Worm (Caenorhabditis elegans) whole organism, early embryonic: ENCODE results near the gene F58A4.6.

Source experiments
- B0310.2 ChIP-seq: sonication (generic microtip); optimal IDR thresholded peaks from 2 replicates; lab custom pipeline; 2016; ENCODE audit warnings: mild to moderate bottlenecking, missing genetic modification characterization, missing compliant biosample characterization
- F13C5.2 ChIP-seq: sonication (generic microtip); optimal IDR thresholded peaks from 2 replicates; lab custom pipeline; 2017; ENCODE audit warnings: mild to moderate bottlenecking, missing genetic modification characterization, inconsistent platforms, missing compliant biosample characterization
- aly-1 ChIP-seq: sonication (generic microtip); optimal IDR thresholded peaks from 2 replicates; lab custom pipeline; 2016; ENCODE audit warnings: missing genetic modification characterization, missing compliant biosample characterization
- ama-1 ChIP-seq: fragments of 150-350 bp; optimal IDR thresholded peaks from 2 replicates; lab custom pipeline; 2014
- ceh-13 ChIP-seq: fragments of 200-800 bp; sonication (Bioruptor generic); optimal IDR thresholded peaks from 2 replicates; lab custom pipeline; 2018; ENCODE audit warnings: mild to moderate bottlenecking, missing genetic modification characterization, missing compliant biosample characterization
- ceh-36 ChIP-seq: sonication (generic microtip); optimal IDR thresholded peaks from 2 replicates; lab custom pipeline; 2016; ENCODE audit warnings: missing genetic modification characterization, inconsistent platforms, missing compliant biosample characterization
- ets-7 ChIP-seq: sonication (generic microtip); optimal IDR thresholded peaks from 2 replicates; lab custom pipeline; 2016; ENCODE audit warnings: missing genotype, missing genetic modification characterization, missing compliant biosample characterization
- flt-1 ChIP-seq: fragments of 200-800 bp; sonication (Bioruptor generic); IDR thresholded peaks from 2 replicates; pipeline ENCODE4 v1.3.6; 2022; ENCODE audit warnings: missing genetic modification characterization, missing compliant biosample characterization
- hmbx-1 ChIP-seq: sonication (generic microtip); optimal IDR thresholded peaks from 2 replicates; lab custom pipeline; 2016; ENCODE audit warnings: mild to moderate bottlenecking, missing genetic modification characterization, missing compliant biosample characterization
- hmg-4 ChIP-seq: fragments of 200-800 bp; sonication (Bioruptor generic); optimal IDR thresholded peaks from 2 replicates; lab custom pipeline; 2018; ENCODE audit warnings: mild to moderate bottlenecking, missing genetic modification characterization, missing compliant biosample characterization
- hnd-1 ChIP-seq: sonication (generic microtip); optimal IDR thresholded peaks from 2 replicates; lab custom pipeline; 2016; ENCODE audit warnings: missing genetic modification characterization, missing compliant biosample characterization
- pes-1 ChIP-seq: fragments of 200-800 bp; sonication (Bioruptor generic); IDR thresholded peaks from 2 replicates; pipeline ENCODE4 v1.3.6; 2022; ENCODE audit warnings: missing genetic modification reagents, missing genetic modification characterization, missing compliant biosample characterization
- scrt-1 ChIP-seq: fragments of 200-800 bp; sonication (Bioruptor generic); IDR thresholded peaks from 2 replicates; pipeline ENCODE4 v1.3.6; 2022; ENCODE audit warnings: missing genetic modification characterization, missing compliant biosample characterization
- sea-1 ChIP-seq: fragments of 200-800 bp; sonication (Bioruptor generic); conservative IDR thresholded peaks from 2 replicates; pipeline ENCODE4 v1.3.6; 2022; ENCODE audit warnings: missing genetic modification characterization, missing compliant biosample characterization
- tbx-11 ChIP-seq: fragments of 200-800 bp; sonication (Bioruptor generic); IDR thresholded peaks from 2 replicates; pipeline ENCODE4 v1.3.6; 2022; ENCODE audit warnings: missing genetic modification characterization, missing compliant biosample characterization
- tbx-37 ChIP-seq: fragments of 200-800 bp; sonication (Bioruptor generic); conservative IDR thresholded peaks from 2 replicates; pipeline ENCODE4 v1.3.6; 2022; ENCODE audit warnings: missing genetic modification reagents, missing genetic modification characterization, missing compliant biosample characterization
- tra-4 ChIP-seq: sonication (generic microtip); optimal IDR thresholded peaks from 2 replicates; lab custom pipeline; 2017; ENCODE audit warnings: missing genetic modification characterization, missing compliant biosample characterization

F58A4.6 gene

DNA sequence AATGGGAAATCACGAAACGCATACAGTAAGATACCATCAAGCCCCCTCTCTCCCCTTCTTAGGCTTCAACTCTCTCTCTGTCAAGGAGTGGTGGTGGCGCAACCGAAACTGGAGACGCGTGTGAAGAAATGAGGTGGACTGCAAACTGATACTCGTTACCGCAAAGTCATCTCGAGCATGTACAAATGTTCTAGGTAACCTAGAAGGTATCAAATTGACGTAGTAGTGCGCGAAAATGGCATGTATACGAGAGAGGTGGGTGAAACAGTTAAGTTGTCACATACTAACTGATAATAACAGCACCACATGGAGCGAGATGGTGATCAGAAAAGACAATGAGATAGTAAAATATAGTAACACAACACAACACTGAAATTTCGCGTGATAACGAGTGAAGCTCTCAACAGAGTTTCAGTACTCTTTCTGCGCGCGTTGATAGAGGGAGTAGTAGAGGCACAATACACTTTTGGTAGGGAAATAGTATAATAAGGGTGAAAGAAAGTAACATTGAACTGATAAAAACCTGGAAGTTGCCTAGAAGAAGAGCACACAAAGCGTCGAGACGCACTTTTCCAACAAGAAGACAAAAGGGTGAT lies 24.0 kb downstream of the F58A4.6 start:
- TF ChIP-seq tbx-37 = no peak
- TF ChIP-seq tra-4 = no peak
- no peak for TF ChIP-seq aly-1 (tag; lab: Kevin White, UChicago)
- no peak for TF ChIP-seq F13C5.2 (tag; lab: Kevin White, UChicago)
- no peak for TF ChIP-seq ama-1
- TF ChIP-seq scrt-1 (GFP tag; lab: Robert Waterston, UW) = no peak
- TF ChIP-seq hnd-1 (tag; lab: Kevin White, UChicago) = no peak
- TF ChIP-seq hmg-4 (GFP tag; lab: Kevin White, UChicago) = no peak
- no peak for TF ChIP-seq tbx-11 (GFP tag; lab: Robert Waterston, UW)
- no peak for TF ChIP-seq pes-1 (GFP tag; lab: Robert Waterston, UW)
- TF ChIP-seq flt-1 (GFP tag; lab: Robert Waterston, UW) = no peak
- TF ChIP-seq sea-1 (GFP tag; lab: Robert Waterston, UW) = no peak
- TF ChIP-seq B0310.2 (tag; lab: Kevin White, UChicago) = no peak
- no peak for TF ChIP-seq ceh-13 (GFP tag; lab: Kevin White, UChicago)
- TF ChIP-seq hmbx-1 = no peak

ce11 chrIII:9639281-9640050 lies 25.2 kb downstream of the F58A4.6 start:
- TF ChIP-seq hmg-4 (GFP tag; lab: Kevin White, UChicago) (no peak), tbx-37 (no peak), scrt-1 (GFP tag; lab: Robert Waterston, UW) (no peak), pes-1 (GFP tag; lab: Robert Waterston, UW) (no peak), B0310.2 (tag; lab: Kevin White, UChicago) (no peak), ceh-13 (GFP tag; lab: Kevin White, UChicago) (no peak)

DNA sequence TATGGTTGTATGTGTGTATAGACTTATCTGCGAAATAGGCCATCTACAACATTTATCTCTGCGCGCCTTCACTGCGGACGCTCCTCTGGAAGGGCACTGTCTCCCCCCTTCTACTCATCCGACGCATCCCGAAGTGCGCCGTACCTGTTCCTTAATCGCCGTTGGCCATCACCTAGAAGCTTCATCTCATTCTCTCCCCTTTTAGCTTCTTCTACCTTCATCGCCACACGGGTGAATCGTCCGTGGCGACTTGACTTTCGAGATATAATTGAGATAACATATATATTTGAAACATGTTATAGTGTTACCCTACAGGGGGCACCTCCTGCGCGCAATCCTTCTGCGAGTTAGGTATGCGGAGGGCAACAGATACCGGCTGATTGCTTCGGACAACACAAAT lies 27.8 kb downstream of the F58A4.6 start:
- TF ChIP-seq aly-1 (tag; lab: Kevin White, UChicago) (no peak), tbx-11 (GFP tag; lab: Robert Waterston, UW) (no peak), hmg-4 (GFP tag; lab: Kevin White, UChicago) (peak; percentile 6)

DNA sequence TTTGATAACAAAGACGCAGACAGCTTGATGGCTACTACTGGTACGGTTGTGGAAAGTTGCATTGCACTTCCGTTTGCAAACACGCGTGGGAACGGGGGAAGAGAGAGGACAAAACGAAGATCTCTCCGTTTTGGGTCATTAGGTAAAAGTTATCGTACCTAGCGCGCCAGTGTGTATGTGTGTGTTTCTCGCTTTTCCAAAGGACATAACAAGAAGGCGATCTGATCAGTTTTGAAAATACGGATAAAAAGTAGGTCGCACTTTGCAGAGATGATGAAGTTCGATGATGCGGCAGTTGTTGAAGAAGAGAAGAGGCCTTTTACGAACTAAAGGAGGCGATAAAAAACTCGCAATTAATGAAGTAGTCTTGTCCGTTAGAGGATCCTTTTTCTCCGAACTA lies 30.8 kb downstream of the F58A4.6 start:
- TF ChIP-seq tbx-37 = no peak

ce11 chrIII:9646440-9647021 lies 32.2 kb downstream of the F58A4.6 start:
- TF ChIP-seq tbx-37 (no peak), flt-1 (GFP tag; lab: Robert Waterston, UW) (no peak), aly-1 (tag; lab: Kevin White, UChicago) (no peak), ceh-36 (tag; lab: Kevin White, UChicago) (no peak), tra-4 (no peak), sea-1 (GFP tag; lab: Robert Waterston, UW) (no peak), hmbx-1 (no peak), F13C5.2 (tag; lab: Kevin White, UChicago) (no peak), B0310.2 (tag; lab: Kevin White, UChicago) (no peak), hnd-1 (tag; lab: Kevin White, UChicago) (no peak), ets-7 (no peak), pes-1 (GFP tag; lab: Robert Waterston, UW) (no peak), tbx-11 (GFP tag; lab: Robert Waterston, UW) (no peak)

ce11 chrIII:9651871-9652270 lies 37.6 kb downstream of the F58A4.6 start, which contains the start of gene C15H7.3:
Gene C15H7.3 (minus strand): TSS chrIII:9651971.
- TF ChIP-seq B0310.2 (tag; lab: Kevin White, UChicago) = no peak
- no peak for TF ChIP-seq hmg-4 (GFP tag; lab: Kevin White, UChicago)
- TF ChIP-seq ets-7 = no peak
- TF ChIP-seq scrt-1 (GFP tag; lab: Robert Waterston, UW) = no peak
- TF ChIP-seq sea-1 (GFP tag; lab: Robert Waterston, UW) = no peak
- TF ChIP-seq aly-1 (tag; lab: Kevin White, UChicago) = no peak
- no peak for TF ChIP-seq hmbx-1
- no peak for TF ChIP-seq ceh-36 (tag; lab: Kevin White, UChicago)
- no peak for TF ChIP-seq flt-1 (GFP tag; lab: Robert Waterston, UW)
- no peak for TF ChIP-seq tbx-37
- no peak for TF ChIP-seq tbx-11 (GFP tag; lab: Robert Waterston, UW)
- no peak for TF ChIP-seq F13C5.2 (tag; lab: Kevin White, UChicago)
- no peak for TF ChIP-seq pes-1 (GFP tag; lab: Robert Waterston, UW)
- no peak for TF ChIP-seq ama-1

DNA sequence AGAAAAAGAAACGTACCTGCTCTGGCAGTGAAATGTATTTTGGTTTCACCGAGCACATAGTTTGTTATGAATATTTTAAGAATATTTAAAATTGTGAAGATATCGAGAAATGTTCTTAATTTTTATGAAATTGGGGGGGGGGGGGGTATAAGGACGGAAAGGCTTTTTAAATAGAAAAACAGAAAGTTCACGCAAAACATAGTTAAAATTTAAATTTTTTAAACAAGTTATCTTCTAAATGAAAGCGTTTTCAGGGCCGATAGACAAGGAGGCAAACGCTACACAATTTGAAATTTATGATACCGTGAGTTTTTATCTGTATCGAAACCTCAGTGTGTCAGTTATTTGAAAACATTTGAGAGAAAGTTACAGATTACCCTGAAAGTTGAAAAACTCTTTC lies 41.5 kb downstream of the F58A4.6 start, which contains the start of gene C15H7.4:
Gene C15H7.4, minus strand, starts transcription at position 101 of the 400 bp plus-strand sequence.
- TF ChIP-seq hmg-4 (GFP tag; lab: Kevin White, UChicago) (no peak), scrt-1 (GFP tag; lab: Robert Waterston, UW) (no peak)

DNA sequence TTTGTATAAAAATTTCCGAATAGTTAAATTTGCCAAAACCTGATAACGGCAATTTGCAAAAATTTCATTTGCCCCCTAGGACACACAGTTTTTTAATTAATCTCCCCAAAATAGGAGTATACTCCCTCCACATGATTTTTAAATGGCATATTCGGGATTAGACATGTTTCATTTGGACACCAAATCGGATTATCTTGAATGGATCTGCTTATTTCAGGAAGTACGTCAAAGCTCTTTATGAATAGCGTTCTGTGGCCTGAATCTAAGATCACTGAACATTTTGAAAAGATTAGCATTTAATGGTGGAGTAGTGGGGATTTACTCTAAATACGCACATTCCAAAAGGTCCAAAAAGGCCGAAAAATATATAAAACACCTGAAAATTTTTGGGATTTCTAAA lies 44.3 kb downstream of the F58A4.6 start:
- TF ChIP-seq ama-1 = no peak
- TF ChIP-seq ceh-36 (tag; lab: Kevin White, UChicago) = peak; percentile 37
